Fruit fly (Drosophila melanogaster) whole organism, embryonic: ENCODE data around the gene pug.

Experiments
- Asciz ChIP-seq: fragments of 200-800 bp; sonication (Bioruptor generic); optimal IDR thresholded peaks from 2 replicates; lab custom pipeline; 2017; ENCODE audit warnings: missing biosample characterization, mild to moderate bottlenecking, missing genetic modification characterization, missing genetic modification reagents
- Atf6 ChIP-seq: fragments of 200-800 bp; sonication (Bioruptor generic); IDR thresholded peaks from 2 replicates; pipeline ENCODE4 v1.3.6; 2022; ENCODE audit warnings: missing biosample characterization, missing genetic modification characterization
- BEAF-32 ChIP-seq: fragments of 200-800 bp; sonication (Bioruptor generic); optimal IDR thresholded peaks from 3 replicates; lab custom pipeline; 2017; ENCODE audit warnings: missing biosample characterization, missing genetic modification characterization, mild to moderate bottlenecking, moderate library complexity, missing genetic modification reagents
- CG10274 ChIP-seq: fragments of 200-800 bp; sonication (Bioruptor generic); optimal IDR thresholded peaks from 3 replicates; lab custom pipeline; 2017; ENCODE audit warnings: missing biosample characterization, mild to moderate bottlenecking, missing genetic modification characterization
- CG11456 ChIP-seq: fragments of 200-800 bp; sonication (Bioruptor generic); IDR thresholded peaks from 3 replicates; pipeline ENCODE4 v1.3.6; 2022; ENCODE audit warnings: missing biosample characterization, missing genetic modification characterization
- CG11560 ChIP-seq: fragments of 200-800 bp; sonication (Bioruptor generic); IDR thresholded peaks from 3 replicates; pipeline ENCODE4 v1.3.6; 2022; ENCODE audit warnings: missing biosample characterization, missing genetic modification characterization
- CG13775 ChIP-seq: fragments of 200-800 bp; sonication (Bioruptor generic); optimal IDR thresholded peaks from 3 replicates; lab custom pipeline; 2017; ENCODE audit warnings: missing biosample characterization, mild to moderate bottlenecking, missing genetic modification characterization
- CG15514 ChIP-seq: fragments of 200-800 bp; sonication (Bioruptor generic); optimal IDR thresholded peaks from 3 replicates; lab custom pipeline; 2017; ENCODE audit warnings: missing biosample characterization, missing genetic modification characterization, mild to moderate bottlenecking, moderate library complexity, missing genetic modification reagents
- CG17612 ChIP-seq: fragments of 200-800 bp; sonication (Bioruptor generic); IDR thresholded peaks from 2 replicates; pipeline ENCODE4 v1.3.6; 2022; ENCODE audit warnings: missing biosample characterization, missing genetic modification characterization
- CG2875 ChIP-seq: fragments of 200-800 bp; sonication (Bioruptor generic); optimal IDR thresholded peaks from 2 replicates; lab custom pipeline; 2017; ENCODE audit warnings: missing biosample characterization, mild to moderate bottlenecking, missing genetic modification characterization, missing genetic modification reagents
- CG3163 ChIP-seq: fragments of 200-800 bp; sonication (Bioruptor generic); optimal IDR thresholded peaks from 3 replicates; lab custom pipeline; 2016; ENCODE audit warnings: missing biosample characterization, missing genetic modification characterization
- CG7271 ChIP-seq: fragments of 200-800 bp; sonication (Bioruptor generic); optimal IDR thresholded peaks from 2 replicates; lab custom pipeline; 2018; ENCODE audit warnings: missing biosample characterization, mild to moderate bottlenecking, missing genetic modification characterization, moderate library complexity
- CG9437 ChIP-seq: fragments of 200-800 bp; sonication (Bioruptor generic); optimal IDR thresholded peaks from 2 replicates; lab custom pipeline; 2018; ENCODE audit warnings: missing biosample characterization, mild to moderate bottlenecking, missing genetic modification characterization
- CG9797 ChIP-seq: fragments of 200-800 bp; sonication (Bioruptor generic); optimal IDR thresholded peaks from 3 replicates; lab custom pipeline; 2018; ENCODE audit warnings: missing biosample characterization, mild to moderate bottlenecking, missing genetic modification characterization
- CG9876 ChIP-seq: fragments of 200-800 bp; sonication (Bioruptor generic); optimal IDR thresholded peaks from 2 replicates; lab custom pipeline; 2016; ENCODE audit warnings: missing biosample characterization, missing genetic modification characterization
- CkIIα-i1 ChIP-seq: fragments of 200-800 bp; sonication (Bioruptor generic); IDR thresholded peaks from 2 replicates; pipeline ENCODE4 v1.3.6; 2022; ENCODE audit warnings: missing biosample characterization, missing genetic modification characterization
- CrebB ChIP-seq: fragments of 200-800 bp; sonication (Bioruptor generic); optimal IDR thresholded peaks from 3 replicates; lab custom pipeline; 2018; ENCODE audit warnings: missing biosample characterization, mild to moderate bottlenecking, missing genetic modification characterization
- Dfd ChIP-seq, 2 experiments: fragments of >200 bp; optimal IDR thresholded peaks; 2 replicates each; lab custom pipeline; 2017; ENCODE audit warnings: missing biosample characterization in 2 of 2, missing genetic modification characterization in 2 of 2
- E2f2 ChIP-seq: fragments of 200-800 bp; sonication (Bioruptor generic); IDR thresholded peaks from 2 replicates; pipeline ENCODE4 v1.3.6; 2022; ENCODE audit warnings: missing biosample characterization, missing genetic modification characterization
- HLH4C ChIP-seq: fragments of 200-800 bp; sonication (Bioruptor generic); IDR thresholded peaks from 3 replicates; pipeline ENCODE4 v1.3.6; 2022; ENCODE audit warnings: missing biosample characterization, missing genetic modification characterization; ENCODE audit not compliant: partially characterized antibody
- Hand ChIP-seq: fragments of 200-800 bp; sonication (Bioruptor generic); optimal IDR thresholded peaks from 2 replicates; lab custom pipeline; 2017; ENCODE audit warnings: mild to moderate bottlenecking, missing biosample characterization, missing genetic modification reagents, missing genetic modification characterization
- Hr3 ChIP-seq: fragments of 200-800 bp; sonication (Bioruptor generic); optimal IDR thresholded peaks from 3 replicates; lab custom pipeline; 2016; ENCODE audit warnings: missing biosample characterization, missing genetic modification characterization
- Hr78 ChIP-seq, 2 experiments: fragments of 200-800 bp in 1 of 2; fragments of >200 bp in 1 of 2; sonication (Bioruptor generic) in 1 of 2; optimal IDR thresholded peaks; 2 replicates each; lab custom pipeline; 2017 to 2019; ENCODE audit warnings: missing biosample characterization in 2 of 2, missing genetic modification characterization in 2 of 2, mild to moderate bottlenecking in 1 of 2, moderate library complexity in 1 of 2
- Scr ChIP-seq: fragments of 200-800 bp; sonication (Bioruptor generic); IDR thresholded peaks from 2 replicates; pipeline ENCODE4 v1.3.6; 2022; ENCODE audit warnings: missing biosample characterization, missing genetic modification characterization; ENCODE audit not compliant: partially characterized antibody
- Sry-β ChIP-seq: fragments of 200-800 bp; sonication (Bioruptor generic); optimal IDR thresholded peaks from 2 replicates; lab custom pipeline; 2018; ENCODE audit warnings: missing biosample characterization, mild to moderate bottlenecking, missing genetic modification characterization, moderate library complexity
- Sry-δ ChIP-seq: fragments of 200-800 bp; sonication (Bioruptor generic); optimal IDR thresholded peaks from 2 replicates; lab custom pipeline; 2016; ENCODE audit warnings: missing biosample characterization, missing genetic modification characterization
- Tbp ChIP-seq: fragments of >200 bp; optimal IDR thresholded peaks from 2 replicates; lab custom pipeline; 2018; ENCODE audit warnings: missing biosample characterization, missing genetic modification characterization
- YL-1 ChIP-seq: fragments of 200-800 bp; sonication (Bioruptor generic); optimal IDR thresholded peaks from 3 replicates; lab custom pipeline; 2017; ENCODE audit warnings: missing biosample characterization, mild to moderate bottlenecking, missing genetic modification characterization
- bowl ChIP-seq: fragments of 200-800 bp; sonication (Bioruptor generic); IDR thresholded peaks from 2 replicates; pipeline ENCODE4 v1.3.6; 2022; ENCODE audit warnings: missing biosample characterization, missing genetic modification characterization
- bsh ChIP-seq, 2 experiments: fragments of 200-800 bp; sonication (Bioruptor generic); optimal IDR thresholded peaks; 2 replicates each; lab custom pipeline; 2017 to 2018; ENCODE audit warnings: mild to moderate bottlenecking in 2 of 2, missing biosample characterization in 2 of 2, missing genetic modification characterization in 2 of 2, moderate library complexity in 1 of 2
- corto ChIP-seq: fragments of 200-800 bp; sonication (Bioruptor generic); optimal IDR thresholded peaks from 2 replicates; lab custom pipeline; 2016; ENCODE audit warnings: missing biosample characterization, mild to moderate bottlenecking, missing genetic modification characterization, moderate library complexity
- dan ChIP-seq: fragments of 200-800 bp; sonication (Bioruptor generic); IDR thresholded peaks from 2 replicates; pipeline ENCODE4 v1.3.6; 2022; ENCODE audit warnings: missing biosample characterization, missing genetic modification characterization
- dati ChIP-seq: fragments of 200-800 bp; sonication (Bioruptor generic); IDR thresholded peaks from 2 replicates; pipeline ENCODE4 v1.3.6; 2022; ENCODE audit warnings: missing biosample characterization, missing genetic modification characterization
- emc ChIP-seq: fragments of 200-800 bp; sonication (Bioruptor generic); optimal IDR thresholded peaks from 2 replicates; lab custom pipeline; 2016; ENCODE audit warnings: missing biosample characterization, missing genetic modification characterization
- ems ChIP-seq: fragments of 200-800 bp; sonication (Bioruptor generic); optimal IDR thresholded peaks from 3 replicates; lab custom pipeline; 2016; ENCODE audit warnings: missing biosample characterization, missing genetic modification characterization
- eve ChIP-seq, 2 experiments: fragments of >200 bp; optimal IDR thresholded peaks; 2 replicates each; lab custom pipeline; 2017; ENCODE audit warnings: missing biosample characterization in 2 of 2, missing genetic modification characterization in 2 of 2
- fd64A ChIP-seq: fragments of 200-800 bp; sonication (Bioruptor generic); optimal IDR thresholded peaks from 3 replicates; lab custom pipeline; 2018; ENCODE audit warnings: missing biosample characterization, mild to moderate bottlenecking, missing genetic modification characterization
- gce ChIP-seq: fragments of 200-800 bp; sonication (Bioruptor generic); IDR thresholded peaks from 3 replicates; pipeline ENCODE4 v1.3.6; 2022; ENCODE audit warnings: missing biosample characterization, missing genetic modification characterization
- gfzf ChIP-seq: fragments of 200-800 bp; sonication (Bioruptor generic); optimal IDR thresholded peaks from 2 replicates; lab custom pipeline; 2016; ENCODE audit warnings: missing biosample characterization, mild to moderate bottlenecking, missing genetic modification characterization, moderate library complexity
- gsb-n ChIP-seq: fragments of 200-800 bp; sonication (Bioruptor generic); optimal IDR thresholded peaks from 3 replicates; lab custom pipeline; 2018; ENCODE audit warnings: missing biosample characterization, mild to moderate bottlenecking, missing genetic modification characterization
- insv ChIP-seq, 2 experiments: fragments of 200-800 bp; sonication (Bioruptor generic); optimal IDR thresholded peaks; 3 replicates each; lab custom pipeline; 2016 to 2018; ENCODE audit warnings: missing biosample characterization in 2 of 2, missing genetic modification characterization in 2 of 2
- knrl ChIP-seq: fragments of 200-800 bp; sonication (Bioruptor generic); IDR thresholded peaks from 3 replicates; pipeline ENCODE4 v1.3.6; 2022; ENCODE audit warnings: missing biosample characterization, missing genetic modification characterization; ENCODE audit not compliant: partially characterized antibody
- lmd ChIP-seq: fragments of 200-800 bp; sonication (Bioruptor generic); IDR thresholded peaks from 2 replicates; pipeline ENCODE4 v1.3.6; 2022; ENCODE audit warnings: missing biosample characterization, missing genetic modification characterization
- odd ChIP-seq: fragments of 200-800 bp; sonication (Bioruptor generic); optimal IDR thresholded peaks from 2 replicates; lab custom pipeline; 2017; ENCODE audit warnings: missing biosample characterization, mild to moderate bottlenecking, missing genetic modification characterization
- prd ChIP-seq, 3 experiments: fragments of >200 bp in 2 of 3; fragments of 200-800 bp in 1 of 3; sonication (Bioruptor generic) in 1 of 3; optimal IDR thresholded peaks in 2 of 3; IDR thresholded peaks in 1 of 3; 2 replicates in 2 of 3; 3 replicates in 1 of 3; pipeline versions ENCODE4 v1.3.6 to Lab custom; 2017 to 2022; ENCODE audit warnings: missing biosample characterization in 1 of 3, missing genetic modification characterization in 1 of 3
- slou ChIP-seq: fragments of 200-800 bp; sonication (Bioruptor generic); optimal IDR thresholded peaks from 3 replicates; lab custom pipeline; 2016; ENCODE audit warnings: missing biosample characterization, missing genetic modification characterization
- slp2 ChIP-seq: fragments of 200-800 bp; sonication (Bioruptor generic); optimal IDR thresholded peaks from 2 replicates; lab custom pipeline; 2016; ENCODE audit warnings: missing biosample characterization, missing genetic modification characterization
- sug ChIP-seq: fragments of 200-800 bp; optimal IDR thresholded peaks from 2 replicates; lab custom pipeline; 2019; ENCODE audit warnings: missing biosample characterization, mild to moderate bottlenecking, missing genetic modification characterization, moderate library complexity
- tap ChIP-seq: fragments of 200-800 bp; optimal IDR thresholded peaks from 3 replicates; lab custom pipeline; 2019; ENCODE audit warnings: missing biosample characterization, mild to moderate bottlenecking, missing genetic modification characterization, moderate library complexity

The pug gene

DNA sequence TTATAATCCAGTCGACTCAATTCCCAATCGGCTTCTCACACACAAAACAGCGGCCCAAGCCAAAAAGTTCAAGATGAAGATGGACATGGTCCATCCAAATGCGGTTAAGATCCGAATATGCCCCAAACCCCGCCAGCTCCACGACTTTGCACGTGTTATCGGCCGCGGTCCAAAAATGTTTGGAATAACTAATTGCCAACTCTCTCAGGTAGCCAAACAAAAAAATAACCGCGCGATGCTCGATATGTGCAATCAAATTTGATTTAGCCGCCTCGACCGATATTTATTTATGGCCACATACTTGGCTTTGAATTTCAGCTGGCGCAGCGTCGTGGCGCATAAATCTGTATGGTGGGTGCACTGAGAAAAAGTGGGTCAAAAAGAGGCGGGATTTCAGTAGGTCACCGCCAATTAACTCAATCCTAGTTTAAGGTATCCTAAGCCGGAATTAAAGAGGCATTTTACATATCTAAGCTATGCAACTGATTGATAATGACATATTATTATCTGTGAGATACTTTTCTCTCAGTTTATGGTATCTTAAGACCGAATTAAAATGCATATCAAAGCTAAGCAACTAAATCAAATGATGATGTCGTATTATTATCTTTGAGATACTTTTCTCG, 47.7 kb upstream of the pug start (continued):
- TF ChIP-seq CG9797 (GFP tag; lab: Kevin White, UChicago) (no peak), CG3163 (GFP tag; lab: Kevin White, UChicago) (no peak), Scr (GFP tag; lab: Robert Waterston, UW) (no peak), emc (GFP tag; lab: Kevin White, UChicago) (no peak), tap (tag; lab: Kevin White, UChicago) (peak; percentile 26), E2f2 (0 out of 2 replicates have a peak, but pooled peaks have one; percentile 18), CG17612 (no peak), CG10274 (GFP tag; lab: Kevin White, UChicago) (no peak), CG2875 (peak; percentile 40), HLH4C (no peak), Hr3 (GFP tag; lab: Kevin White, UChicago) (peak; percentile 20), Tbp (GFP tag; lab: Kevin White, UChicago) (no peak), eve (GFP tag; optimal IDR thresholded peaks at IDR 0.05; lab: Kevin White, UChicago) (peak in 1 of 2 experiments; percentile 36), lmd (GFP tag; lab: Robert Waterston, UW) (peak; percentile 43), gce (GFP tag; lab: Robert Waterston, UW) (no peak), Sry-β (GFP tag; lab: Kevin White, UChicago) (no peak), CG15514 (GFP tag; lab: Kevin White, UChicago) (no peak), CG11560 (tag; lab: Robert Waterston, UW) (no peak), CkIIα-i1 (GFP tag; lab: Robert Waterston, UW) (no peak), knrl (no peak), CG11456 (GFP tag; lab: Robert Waterston, UW) (no peak), slou (no peak), insv (GFP tag; optimal IDR thresholded peaks at IDR 0.05; lab: Kevin White, UChicago) (no peak), YL-1 (no peak), CG13775 (GFP tag; lab: Kevin White, UChicago) (peak; percentile 34), ems (GFP tag; lab: Kevin White, UChicago) (no peak), corto (GFP tag; lab: Kevin White, UChicago) (no peak), Asciz (GFP tag; lab: Kevin White, UChicago) (peak; percentile 48), CG9437 (no peak), CG7271 (tag; lab: Kevin White, UChicago) (no peak), gsb-n (tag; lab: Kevin White, UChicago) (peak; percentile 36), dati (GFP tag; lab: Robert Waterston, UW) (no peak), prd (optimal IDR thresholded peaks at IDR 0.05; lab: Kevin White, UChicago) (no peak), prd (GFP tag; IDR thresholded peaks at IDR 0.05; lab: Robert Waterston, UW) (peak; percentile 70; the same call in 2 of the 3 replicates), slp2 (GFP tag; lab: Kevin White, UChicago) (peak; percentile 25), gfzf (GFP tag; lab: Kevin White, UChicago) (no peak), bowl (GFP tag; lab: Robert Waterston, UW) (peak; percentile 34; the same call in 1 of the 2 replicates), Hand (no peak), CrebB (no peak), odd (GFP tag; lab: Kevin White, UChicago) (no peak), BEAF-32 (GFP tag; lab: Kevin White, UChicago) (no peak), Hr78 (GFP tag; optimal IDR thresholded peaks at IDR 0.05; lab: Kevin White, UChicago) (no peak), CG9876 (GFP tag; lab: Kevin White, UChicago) (no peak), dan (no peak), Dfd (GFP tag; optimal IDR thresholded peaks at IDR 0.05; lab: Kevin White, UChicago) (no peak), fd64A (no peak), Atf6 (no peak), bsh (GFP tag; optimal IDR thresholded peaks at IDR 0.05; lab: Kevin White, UChicago) (peak in 1 of 2 experiments; percentile 60), sug (tag; lab: Kevin White, UChicago) (no peak), Sry-δ (no peak)
